Worm (Caenorhabditis elegans) whole organism, L4 larva: ENCODE measurements around the gene F35E8.6.

ENCODE experiments used
- D1046.2 ChIP-seq: fragments of 200-800 bp; sonication (Bioruptor generic); IDR thresholded peaks from 2 replicates; pipeline ENCODE4 v1.3.6; 2022; ENCODE audit warnings: missing genetic modification characterization, missing compliant biosample characterization
- F44E2.7 ChIP-seq: fragments of 200-800 bp; sonication (Bioruptor generic); IDR thresholded peaks from 2 replicates; pipeline ENCODE4 v2.1.2; 2022; ENCODE audit warnings: missing genetic modification characterization, missing compliant biosample characterization
- Y105C5A.15 ChIP-seq: fragments of 200-800 bp; sonication (Bioruptor generic); IDR thresholded peaks from 2 replicates; pipeline ENCODE4 v1.3.6; 2022; ENCODE audit warnings: missing genetic modification characterization, missing compliant biosample characterization
- Y75B8A.6 ChIP-seq: fragments of 200-800 bp; sonication (Bioruptor generic); IDR thresholded peaks from 2 replicates; pipeline ENCODE4 v1.3.6; 2022; ENCODE audit warnings: missing genetic modification reagents, missing genetic modification characterization, missing compliant biosample characterization
- ZK546.5 ChIP-seq, 2 experiments: sonication (generic microtip); optimal IDR thresholded peaks; 2 replicates each; lab custom pipeline; 2017; ENCODE audit warnings: missing biosample characterization in 2 of 2, missing genetic modification characterization in 2 of 2
- aha-1 ChIP-seq: fragments of 150-350 bp; peaks from one replicate; lab custom pipeline; 2014; ENCODE audit warnings: missing biosample characterization, missing genetic modification characterization
- ceh-28 ChIP-seq: fragments of 150-350 bp; optimal IDR thresholded peaks from 2 replicates; lab custom pipeline; 2014; ENCODE audit warnings: missing biosample characterization, missing genetic modification reagents, missing genetic modification characterization
- ceh-44 ChIP-seq: fragments of 200-800 bp; sonication (Bioruptor generic); IDR thresholded peaks from 2 replicates; pipeline ENCODE4 v1.3.6; 2022; ENCODE audit warnings: missing genetic modification reagents, missing genetic modification characterization, missing compliant biosample characterization
- ces-1 ChIP-seq: fragments of 150-350 bp; sonication (generic microtip); optimal IDR thresholded peaks from 4 replicates; lab custom pipeline; 2014; ENCODE audit warnings: missing biosample characterization, missing genetic modification reagents, missing genetic modification characterization
- daf-19 ChIP-seq: fragments of 200-800 bp; sonication (Bioruptor generic); conservative IDR thresholded peaks from 2 replicates; pipeline ENCODE4 v1.3.6; 2022; ENCODE audit warnings: missing genetic modification characterization, missing compliant biosample characterization
- dmd-8 ChIP-seq: fragments of 200-800 bp; sonication (Bioruptor generic); IDR thresholded peaks from 2 replicates; pipeline ENCODE4 v1.3.6; 2022; ENCODE audit warnings: missing genetic modification characterization, missing compliant biosample characterization
- dpl-1 ChIP-seq: fragments of 150-350 bp; optimal IDR thresholded peaks from 2 replicates; lab custom pipeline; 2014; ENCODE audit warnings: missing biosample characterization, missing genetic modification reagents, missing genetic modification characterization
- fos-1 ChIP-seq: fragments of 150-350 bp; optimal IDR thresholded peaks from 2 replicates; lab custom pipeline; 2014; ENCODE audit warnings: missing biosample characterization, missing genetic modification characterization
- lim-7 ChIP-seq: fragments of 200-800 bp; sonication (Bioruptor generic); IDR thresholded peaks from 2 replicates; pipeline ENCODE4 v1.3.6; 2022; ENCODE audit warnings: missing genetic modification characterization, missing compliant biosample characterization
- lsy-2 ChIP-seq, 2 experiments: fragments of 150-350 bp in 1 of 2; sonication (generic microtip) in 1 of 2; optimal IDR thresholded peaks; 2 replicates each; lab custom pipeline; 2014 to 2017; ENCODE audit warnings: missing biosample characterization in 2 of 2, missing genetic modification characterization in 2 of 2
- madf-5 ChIP-seq, 2 experiments: fragments of 200-800 bp; sonication (Bioruptor generic); IDR thresholded peaks; 2 replicates each; pipeline ENCODE4 v1.3.6; 2022; ENCODE audit warnings: missing compliant biosample characterization in 2 of 2, missing genetic modification characterization in 2 of 2
- nhr-10 ChIP-seq: fragments of 150-350 bp; optimal IDR thresholded peaks from 2 replicates; lab custom pipeline; 2014; ENCODE audit warnings: missing biosample characterization, missing genetic modification characterization
- nhr-11 ChIP-seq: fragments of 150-350 bp; optimal IDR thresholded peaks from 2 replicates; lab custom pipeline; 2014; ENCODE audit warnings: missing biosample characterization, missing genetic modification characterization
- nhr-111 ChIP-seq: fragments of 200-800 bp; sonication (Bioruptor generic); optimal IDR thresholded peaks from 2 replicates; lab custom pipeline; 2018; ENCODE audit warnings: mild to moderate bottlenecking, missing genetic modification characterization, missing compliant biosample characterization
- nhr-25 ChIP-seq: sonication (generic microtip); optimal IDR thresholded peaks from 2 replicates; lab custom pipeline; 2017; ENCODE audit warnings: missing genetic modification characterization, mild to moderate bottlenecking, missing compliant biosample characterization, antibody characterized with exemption, moderate library complexity, borderline replicate concordance; ENCODE audit not compliant: insufficient read depth
- nhr-41 ChIP-seq: fragments of 200-800 bp; sonication (Bioruptor generic); IDR thresholded peaks from 2 replicates; pipeline ENCODE4 v1.3.6; 2022; ENCODE audit warnings: missing genetic modification reagents, missing genetic modification characterization, missing compliant biosample characterization
- nhr-48 ChIP-seq: sonication (generic microtip); optimal IDR thresholded peaks from 2 replicates; lab custom pipeline; 2016; ENCODE audit warnings: mild to moderate bottlenecking, missing genetic modification characterization, missing compliant biosample characterization
- nhr-76 ChIP-seq: fragments of 150-350 bp; optimal IDR thresholded peaks from 2 replicates; lab custom pipeline; 2014; ENCODE audit warnings: missing biosample characterization, missing genetic modification characterization
- pha-4 ChIP-seq, 2 experiments: fragments of 150-350 bp in 1 of 2; fragments of 200-800 bp in 1 of 2; sonication (Bioruptor generic) in 1 of 2; IDR thresholded peaks in 1 of 2; optimal IDR thresholded peaks in 1 of 2; 2 replicates each; pipeline versions ENCODE4 v1.3.6 to Lab custom; 2014 to 2022; ENCODE audit warnings: missing genetic modification characterization in 2 of 2, missing genetic modification reagents in 2 of 2, missing biosample characterization in 1 of 2, missing compliant biosample characterization in 1 of 2
- php-3 ChIP-seq: fragments of 200-800 bp; sonication (Bioruptor generic); IDR thresholded peaks from 2 replicates; pipeline ENCODE4 v1.3.6; 2022; ENCODE audit warnings: missing genetic modification reagents, missing genetic modification characterization, missing compliant biosample characterization
- sdz-12 ChIP-seq: fragments of 200-800 bp; sonication (Bioruptor generic); optimal IDR thresholded peaks from 2 replicates; lab custom pipeline; 2018; ENCODE audit warnings: mild to moderate bottlenecking, missing genetic modification characterization, missing compliant biosample characterization
- set-16 ChIP-seq: fragments of 200-800 bp; sonication (Bioruptor generic); IDR thresholded peaks from 2 replicates; pipeline ENCODE4 v1.3.6; 2022; ENCODE audit warnings: missing genetic modification reagents, missing genetic modification characterization, missing compliant biosample characterization
- spr-3 ChIP-seq: fragments of 200-800 bp; sonication (Bioruptor generic); optimal IDR thresholded peaks from 2 replicates; lab custom pipeline; 2018; ENCODE audit warnings: mild to moderate bottlenecking, missing genetic modification characterization, missing compliant biosample characterization
- tag-97 ChIP-seq: fragments of 200-800 bp; sonication (Bioruptor generic); IDR thresholded peaks from 2 replicates; pipeline ENCODE4 v1.3.6; 2022; ENCODE audit warnings: missing genetic modification characterization, missing compliant biosample characterization
- zag-1 ChIP-seq: fragments of 150-350 bp; optimal IDR thresholded peaks from 2 replicates; lab custom pipeline; 2014; ENCODE audit warnings: missing biosample characterization, missing genetic modification characterization
- zfp-3 ChIP-seq: fragments of 200-800 bp; sonication (Bioruptor generic); conservative IDR thresholded peaks from 2 replicates; pipeline ENCODE4 v1.3.6; 2022; ENCODE audit warnings: missing genetic modification reagents, missing genetic modification characterization, missing compliant biosample characterization

F35E8.6 gene

DNA sequence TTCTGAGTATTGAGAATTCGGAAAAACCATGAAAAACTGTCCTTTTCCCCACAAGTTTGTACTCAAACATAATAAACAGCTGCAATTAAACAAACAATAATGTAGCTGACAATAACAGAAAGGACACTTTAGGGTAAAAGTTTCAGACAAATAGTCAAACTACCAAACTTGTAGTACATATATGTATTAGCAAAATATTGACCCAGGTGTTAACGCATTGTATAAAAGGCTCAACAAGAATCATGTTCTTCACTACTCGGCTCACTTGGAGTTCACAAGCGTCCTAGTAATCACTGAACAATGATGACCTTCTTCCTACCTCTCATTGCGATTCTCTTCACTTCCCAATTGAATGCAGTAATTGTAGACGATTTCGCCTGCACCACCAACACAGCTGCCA lies at the start of gene F35E8.6:
F35E8.6 (plus strand) TSS at position 301 of the 400 bp plus-strand sequence.
- no peak for TF ChIP-seq nhr-41
- no peak for TF ChIP-seq set-16
- TF ChIP-seq ceh-28 (tag; lab: Kevin White, UChicago): no peak
- no peak for TF ChIP-seq F44E2.7 (GFP tag; lab: Robert Waterston, UW)
- TF ChIP-seq pha-4 (GFP tag; IDR thresholded peaks at IDR 0.05; lab: Robert Waterston, UW): no peak
- TF ChIP-seq pha-4 (tag; optimal IDR thresholded peaks at IDR 0.05; lab: Kevin White, UChicago): no peak
- TF ChIP-seq dmd-8: no peak
- TF ChIP-seq madf-5 (GFP tag; IDR thresholded peaks at IDR 0.05; lab: Robert Waterston, UW): no peak
- no peak for TF ChIP-seq zag-1 (tag; lab: Kevin White, UChicago)
- TF ChIP-seq tag-97: no peak
- TF ChIP-seq zfp-3 (GFP tag; lab: Robert Waterston, UW): no peak
- TF ChIP-seq dpl-1: no peak
- no peak for TF ChIP-seq fos-1 (tag; lab: Kevin White, UChicago)
- TF ChIP-seq ces-1 (GFP tag; lab: Kevin White, UChicago): no peak
- TF ChIP-seq sdz-12 (GFP tag; lab: Kevin White, UChicago): no peak
- TF ChIP-seq, all 104 proteins: peak for 0

DNA sequence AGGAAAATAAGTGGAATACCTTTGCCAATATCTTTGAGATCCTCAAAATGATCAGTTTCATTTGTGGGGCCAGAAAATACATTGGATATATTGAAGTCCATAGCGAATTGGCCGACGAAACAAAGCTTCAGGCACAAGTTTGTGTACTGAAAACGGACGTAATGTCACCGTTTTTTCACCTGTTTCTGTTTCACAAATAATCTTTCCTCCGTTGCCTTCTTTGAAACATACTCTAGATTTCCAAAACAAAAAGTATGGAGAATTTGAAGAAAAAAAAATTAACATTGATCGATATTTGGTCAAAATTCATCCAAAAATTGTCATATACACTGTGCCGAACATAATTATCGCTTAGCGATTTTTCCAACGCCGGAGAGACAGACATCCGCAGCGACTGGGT lies 49.3 kb upstream of the F35E8.6 start, which contains the start of gene srz-12:
srz-12 (minus strand) TSS at position 101 of the 400 bp plus-strand sequence.
- no peak for TF ChIP-seq ceh-44

DNA sequence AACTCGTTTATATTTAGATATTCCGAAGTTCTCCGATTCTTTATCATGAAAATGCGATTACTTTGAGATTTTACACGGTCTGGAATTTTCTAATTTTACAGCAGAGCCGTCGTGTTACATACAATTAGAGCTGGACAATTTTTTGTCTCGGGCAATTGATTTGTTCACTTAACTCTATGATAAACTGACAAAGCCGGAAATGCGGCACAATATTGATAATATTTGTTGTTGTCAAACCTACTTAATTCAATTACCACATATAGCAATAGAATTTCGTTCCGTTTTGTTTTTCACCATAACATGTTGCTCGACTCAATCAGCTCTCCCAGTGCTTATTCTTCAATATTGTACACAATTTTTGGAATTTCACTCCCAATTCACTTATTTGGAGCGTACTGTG lies 48.9 kb upstream of the F35E8.6 start, which contains the start of gene srh-299:
srh-299 (plus strand) TSS at position 301 of the 400 bp plus-strand sequence.
- TF ChIP-seq lim-7 (GFP tag; lab: Robert Waterston, UW): no peak
- TF ChIP-seq aha-1 (tag; lab: Kevin White, UChicago): peak; percentile 46

DNA sequence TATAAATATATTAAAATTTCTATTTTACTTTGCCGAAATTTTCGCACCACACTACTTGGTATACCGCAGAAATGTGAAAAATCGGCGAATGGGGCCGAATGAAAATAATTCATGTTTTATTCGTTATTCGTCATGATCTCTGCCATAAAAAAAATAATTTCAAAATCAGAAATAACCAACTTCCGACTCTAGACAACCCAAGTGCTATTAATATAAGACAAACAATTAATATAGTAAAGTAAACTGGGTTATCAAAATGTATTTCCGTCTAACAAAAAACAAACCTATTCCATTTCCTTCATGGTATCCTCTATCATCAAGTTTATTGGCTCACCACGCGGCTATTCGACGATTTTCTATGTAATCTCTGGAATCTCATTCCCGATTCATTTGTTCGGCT lies 46.1 kb upstream of the F35E8.6 start, which contains the start of gene srh-293:
srh-293 (plus strand) TSS at position 301 of the 400 bp plus-strand sequence.
- TF ChIP-seq nhr-76 (tag; lab: Kevin White, UChicago) (no peak), lsy-2 (tag; optimal IDR thresholded peaks at IDR 0.05; lab: Kevin White, UChicago) (no peak), nhr-10 (tag; lab: Kevin White, UChicago) (no peak), dpl-1 (no peak), nhr-48 (tag; lab: Kevin White, UChicago) (no peak), ZK546.5 (tag; optimal IDR thresholded peaks at IDR 0.05; lab: Kevin White, UChicago) (no peak), nhr-25 (tag; lab: Kevin White, UChicago) (no peak), spr-3 (no peak), D1046.2 (no peak), nhr-111 (GFP tag; lab: Kevin White, UChicago) (no peak), Y75B8A.6 (GFP tag; lab: Robert Waterston, UW) (no peak)

DNA sequence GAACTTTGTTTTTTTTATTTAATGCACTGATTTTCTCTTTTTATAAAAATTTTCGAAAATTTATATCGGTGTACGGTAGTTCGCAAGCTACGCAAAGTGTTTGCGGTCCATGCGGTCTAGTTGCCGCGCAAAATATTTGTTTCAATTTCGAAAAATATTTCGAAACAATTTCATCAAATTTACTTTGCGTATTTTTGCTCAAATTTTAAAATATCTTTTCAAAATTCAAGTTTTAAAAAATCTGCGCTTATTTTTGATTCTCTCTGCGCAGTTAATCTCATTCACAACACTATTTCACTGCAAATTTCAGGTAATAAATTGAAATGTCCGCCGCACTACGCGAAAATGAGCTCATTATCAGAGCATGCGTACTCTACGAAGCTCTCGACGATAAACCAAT lies 44.6 kb upstream of the F35E8.6 start, which contains the start of gene fbxa-197:
fbxa-197 (plus strand) TSS at position 301 of the 400 bp plus-strand sequence.
- no peak for TF ChIP-seq Y105C5A.15 (GFP tag; lab: Robert Waterston, UW)
- TF ChIP-seq php-3 (GFP tag; lab: Robert Waterston, UW): no peak
- no peak for TF ChIP-seq daf-19 (GFP tag; lab: Robert Waterston, UW)

DNA sequence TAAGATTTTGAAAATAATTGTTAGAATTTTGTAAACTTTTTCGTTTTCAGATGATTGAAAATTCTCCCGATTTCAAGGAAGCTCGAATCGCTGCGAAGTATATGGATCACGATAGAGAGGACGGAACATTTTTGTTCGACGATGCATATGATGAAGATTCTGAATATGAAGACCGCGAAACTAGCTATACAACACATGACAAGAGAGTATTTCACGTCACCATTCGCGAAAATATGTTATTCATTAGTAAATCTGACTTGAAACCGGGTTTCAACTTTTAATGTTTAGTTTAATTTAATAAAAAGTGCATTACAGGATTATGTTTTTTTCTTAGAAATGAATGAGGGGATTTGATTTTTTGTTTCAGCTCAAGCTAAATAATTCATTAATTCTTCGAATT lies 41.6 kb upstream of the F35E8.6 start, which contains the start of gene str-57:
str-57 (plus strand) TSS at position 301 of the 400 bp plus-strand sequence.
- TF ChIP-seq aha-1 (tag; lab: Kevin White, UChicago) (peak; percentile 18), nhr-11 (no peak)
